Fruit fly (Drosophila melanogaster): Measurements from ENCODE around the gene CG10584.

dm6 chr3L:21026917-21027517, 4.1 kb downstream of the CG10584 start, which contains the start of gene skd:
- no peak for TF ChIP-seq psq (optimal IDR thresholded peaks at IDR 0.05)
- TF ChIP-seq ttk (optimal IDR thresholded peaks at IDR 0.05), result no peak
